Worm (Caenorhabditis elegans): Measurements from ENCODE around the gene Y65A5A.24.

DNA sequence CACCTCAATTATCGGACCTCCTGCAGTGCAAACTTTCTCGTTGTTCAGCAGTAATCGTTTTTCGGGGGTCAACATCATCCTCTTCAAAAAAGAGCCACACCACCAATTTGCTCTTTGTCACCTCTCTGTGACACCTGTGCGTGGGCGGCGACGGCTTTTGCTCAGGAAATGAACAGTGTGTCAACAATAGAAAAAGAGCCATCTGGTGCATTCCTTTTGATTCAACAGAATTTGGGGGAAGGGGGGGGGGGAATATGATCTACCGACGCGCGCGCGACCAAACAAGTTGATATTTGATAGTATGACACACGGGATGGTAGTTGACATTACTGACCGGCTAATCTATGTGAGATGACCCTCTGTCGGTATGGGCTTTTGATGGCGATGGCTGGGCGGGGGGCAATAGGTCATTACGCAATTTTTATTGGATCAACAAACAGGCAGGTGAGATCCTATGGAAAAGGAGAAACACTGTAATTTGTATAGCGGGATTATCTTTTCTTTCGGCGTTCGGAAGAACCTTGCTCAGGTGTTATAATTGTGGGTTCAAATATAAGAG lies 16.4 kb downstream of the Y65A5A.24 start:
- TF ChIP-seq nhr-12 (tag; optimal IDR thresholded peaks at IDR 0.05) = no peak
- TF ChIP-seq nhr-23 (tag; optimal IDR thresholded peaks at IDR 0.05) = no peak
- no peak for TF ChIP-seq lin-13 (GFP tag; optimal IDR thresholded peaks at IDR 0.05)
- no peak for TF ChIP-seq R02D3.7 (tag; optimal IDR thresholded peaks at IDR 0.05)
- TF ChIP-seq dmd-4 (tag; optimal IDR thresholded peaks at IDR 0.05) = no peak
- TF ChIP-seq ceh-16 (tag; optimal IDR thresholded peaks at IDR 0.05) = no peak
- no peak for TF ChIP-seq ZK546.5 (tag; optimal IDR thresholded peaks at IDR 0.05)
- no peak for TF ChIP-seq nhr-237 (tag; optimal IDR thresholded peaks at IDR 0.05)
- no peak for TF ChIP-seq nhr-11 (tag; optimal IDR thresholded peaks at IDR 0.05)
- TF ChIP-seq nhr-6 (tag; optimal IDR thresholded peaks at IDR 0.05) = no peak
- no peak for TF ChIP-seq fos-1 (tag; optimal IDR thresholded peaks at IDR 0.05)
- no peak for TF ChIP-seq ztf-4 (tag; optimal IDR thresholded peaks at IDR 0.05)
- TF ChIP-seq Y55F3AM.14 (GFP tag; optimal IDR thresholded peaks at IDR 0.05) = no peak

Data from whole organism, L2 larva.